Worm (Caenorhabditis elegans): Measurements from ENCODE around the gene B0507.9.

Gene B0507.9

ce11 chrV:8800978-8801559, 35.2 kb upstream of the B0507.9 start, which contains the start of gene magu-2:
Gene magu-2 (minus strand): TSS chrV:8801028.
- TF ChIP-seq nhr-77 (tag; optimal IDR thresholded peaks at IDR 0.05): no peak
- TF ChIP-seq ztf-1 (GFP tag; conservative IDR thresholded peaks at IDR 0.05): no peak
- no peak for TF ChIP-seq mbf-1 (tag; optimal IDR thresholded peaks at IDR 0.05)
- no peak for TF ChIP-seq mab-5 (tag; optimal IDR thresholded peaks at IDR 0.05)
- TF ChIP-seq unc-39 (tag; optimal IDR thresholded peaks at IDR 0.05): no peak
- TF ChIP-seq nhr-6 (tag; optimal IDR thresholded peaks at IDR 0.05): no peak
- TF ChIP-seq nhr-12 (tag; optimal IDR thresholded peaks at IDR 0.05): no peak
- no peak for TF ChIP-seq ztf-4 (tag; optimal IDR thresholded peaks at IDR 0.05)

ce11 chrV:8799293-8799812, 33.5 kb upstream of the B0507.9 start:
- TF ChIP-seq Y55F3AM.14 (GFP tag; optimal IDR thresholded peaks at IDR 0.05) (no peak), sem-4 (tag; optimal IDR thresholded peaks at IDR 0.05) (no peak), sma-3 (GFP tag; optimal IDR thresholded peaks at IDR 0.05) (peak; percentile 17), nhr-11 (tag; optimal IDR thresholded peaks at IDR 0.05) (no peak), blmp-1 (tag; optimal IDR thresholded peaks at IDR 0.05; ENCODE audit: insufficient read depth) (peak; percentile 53), nhr-129 (tag; optimal IDR thresholded peaks at IDR 0.05) (no peak), fos-1 (tag; optimal IDR thresholded peaks at IDR 0.05) (peak; percentile 64), nhr-6 (tag; optimal IDR thresholded peaks at IDR 0.05) (no peak), nhr-21 (tag; optimal IDR thresholded peaks at IDR 0.05) (no peak), mdl-1 (tag; optimal IDR thresholded peaks at IDR 0.05) (no peak), lin-13 (GFP tag; optimal IDR thresholded peaks at IDR 0.05) (no peak), nhr-23 (tag; optimal IDR thresholded peaks at IDR 0.05) (no peak)

DNA sequence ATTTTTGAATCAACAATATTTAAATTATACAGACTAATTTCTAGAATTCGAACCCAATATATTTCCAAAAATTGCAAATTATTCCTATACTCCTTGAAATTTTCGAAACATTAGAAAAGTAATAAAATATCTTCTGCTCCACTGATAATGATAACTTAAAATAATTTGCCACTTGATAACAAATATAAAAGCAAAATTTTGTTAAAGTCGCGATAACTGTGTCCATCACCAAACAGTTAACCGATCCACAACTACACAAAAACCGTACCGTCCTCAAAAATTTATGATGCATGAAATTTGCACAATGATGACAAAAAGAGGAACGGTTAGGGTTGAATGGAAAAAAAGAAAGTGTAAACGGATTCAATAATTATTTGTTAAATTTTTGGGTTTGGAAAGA, 32.6 kb upstream of the B0507.9 start:
- TF ChIP-seq nhr-11 (tag; optimal IDR thresholded peaks at IDR 0.05) (no peak), ceh-16 (tag; optimal IDR thresholded peaks at IDR 0.05) (no peak), unc-55 (GFP tag; optimal IDR thresholded peaks at IDR 0.05) (no peak), ceh-82 (tag; optimal IDR thresholded peaks at IDR 0.05) (no peak), ztf-11 (tag; optimal IDR thresholded peaks at IDR 0.05) (no peak), nhr-10 (tag; optimal IDR thresholded peaks at IDR 0.05) (no peak), nhr-6 (tag; optimal IDR thresholded peaks at IDR 0.05) (no peak), nhr-12 (tag; optimal IDR thresholded peaks at IDR 0.05) (no peak)

DNA sequence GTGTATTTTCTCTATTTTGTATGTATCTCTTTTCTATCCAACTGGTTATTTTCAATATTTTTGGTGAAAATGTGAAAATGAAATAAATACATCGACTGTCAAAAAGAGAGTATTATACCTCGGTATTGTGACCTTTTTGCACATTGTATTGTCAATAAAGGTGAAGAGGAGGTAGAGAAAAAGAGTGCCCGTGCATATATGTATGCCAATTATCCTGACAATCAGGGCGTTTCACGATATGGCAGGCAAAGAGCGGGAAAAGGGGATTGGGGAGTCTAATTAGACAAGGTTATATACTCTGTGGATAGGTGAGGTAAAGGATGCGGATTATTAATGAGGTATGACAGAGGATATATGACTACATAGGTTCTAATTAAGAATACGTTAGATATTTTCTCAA, 31.1 kb upstream of the B0507.9 start:
- peak; percentile 14 for TF ChIP-seq nhr-129 (tag; optimal IDR thresholded peaks at IDR 0.05)
- TF ChIP-seq zag-1 (tag; optimal IDR thresholded peaks at IDR 0.05): no peak
- TF ChIP-seq unc-62 (GFP tag; optimal IDR thresholded peaks at IDR 0.05): no peak

DNA sequence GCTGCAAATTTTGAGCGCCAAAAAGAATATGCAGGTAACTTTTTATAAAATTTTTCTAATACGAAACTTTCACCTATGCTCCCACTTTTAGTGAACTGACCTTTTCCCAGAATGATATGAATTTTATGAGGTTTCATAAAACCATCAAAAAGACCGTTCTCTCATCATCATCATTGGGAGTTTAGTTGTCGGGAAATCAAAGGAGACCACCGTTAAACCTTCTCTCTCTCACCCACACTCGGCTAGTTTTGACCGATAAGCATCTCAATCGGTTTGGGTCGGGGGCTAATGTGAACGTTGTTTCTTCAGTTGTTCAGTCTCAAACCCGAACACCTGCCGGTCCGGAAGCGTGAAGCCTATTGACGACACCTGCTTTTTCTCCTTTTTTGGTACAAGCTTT, 30.4 kb upstream of the B0507.9 start:
- TF ChIP-seq fos-1 (tag; optimal IDR thresholded peaks at IDR 0.05) (peak; percentile 54), nhr-237 (tag; optimal IDR thresholded peaks at IDR 0.05) (no peak), lin-39 (tag; optimal IDR thresholded peaks at IDR 0.05) (no peak), nhr-10 (tag; optimal IDR thresholded peaks at IDR 0.05) (no peak), ama-1 (optimal IDR thresholded peaks at IDR 0.05) (no peak)

DNA sequence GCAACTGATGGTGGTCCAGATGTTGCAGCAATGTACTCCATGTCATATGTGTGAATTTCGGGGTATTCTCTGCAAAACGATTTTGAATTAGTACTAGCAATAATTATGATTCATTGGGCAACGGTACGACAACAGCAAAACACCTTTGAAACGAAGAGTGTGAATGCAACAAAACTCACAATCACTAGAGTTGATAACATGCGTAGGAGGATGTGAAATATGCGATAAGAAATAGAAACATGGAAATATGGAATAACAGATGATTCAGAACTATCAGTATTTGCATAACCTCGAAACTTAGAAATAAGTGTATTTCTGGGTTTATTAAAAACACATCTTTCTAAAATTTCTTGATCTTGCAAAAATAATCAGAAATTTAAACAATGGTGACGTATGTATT, 29.7 kb upstream of the B0507.9 start:
- TF ChIP-seq fos-1 (tag; optimal IDR thresholded peaks at IDR 0.05) (peak; percentile 66), nhr-237 (tag; optimal IDR thresholded peaks at IDR 0.05) (no peak), peb-1 (tag; optimal IDR thresholded peaks at IDR 0.05) (no peak), unc-62 (GFP tag; optimal IDR thresholded peaks at IDR 0.05) (no peak)

DNA sequence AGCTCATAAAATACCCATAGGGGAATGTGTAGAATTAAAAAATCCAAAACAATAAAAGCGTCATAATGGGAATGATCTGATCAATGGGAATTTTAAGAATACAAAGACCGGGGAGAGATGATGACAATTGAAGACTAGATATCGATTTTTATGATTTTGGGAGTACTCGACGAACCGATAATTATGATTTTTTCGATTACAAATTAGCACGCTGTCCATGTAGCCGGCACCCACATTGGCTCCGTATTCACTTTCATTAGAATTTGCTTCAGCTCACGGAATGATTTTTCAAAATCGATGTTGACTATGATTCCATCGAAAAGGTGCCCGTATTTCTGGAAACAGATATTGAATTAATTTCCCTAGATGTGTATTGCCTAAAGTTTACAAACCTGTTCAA, 27.0 kb upstream of the B0507.9 start:
- TF ChIP-seq nhr-129 (tag; optimal IDR thresholded peaks at IDR 0.05): no peak
- TF ChIP-seq sma-9 (GFP tag; optimal IDR thresholded peaks at IDR 0.05): no peak
- no peak for TF ChIP-seq sma-9 (tag; optimal IDR thresholded peaks at IDR 0.05)
- TF ChIP-seq egl-27 (tag; optimal IDR thresholded peaks at IDR 0.05): no peak
- no peak for TF ChIP-seq lin-13 (GFP tag; optimal IDR thresholded peaks at IDR 0.05)
- no peak for TF ChIP-seq ztf-11 (tag; optimal IDR thresholded peaks at IDR 0.05)
- TF ChIP-seq ama-1 (optimal IDR thresholded peaks at IDR 0.05): no peak
- no peak for TF ChIP-seq dmd-4 (tag; optimal IDR thresholded peaks at IDR 0.05)
- TF ChIP-seq fos-1 (tag; optimal IDR thresholded peaks at IDR 0.05): no peak
- no peak for TF ChIP-seq mdl-1 (tag; optimal IDR thresholded peaks at IDR 0.05)
- TF ChIP-seq nhr-237 (tag; optimal IDR thresholded peaks at IDR 0.05): no peak
- TF ChIP-seq nhr-77 (tag; optimal IDR thresholded peaks at IDR 0.05): no peak
- no peak for TF ChIP-seq nhr-12 (tag; optimal IDR thresholded peaks at IDR 0.05)
- no peak for TF ChIP-seq snpc-4 (tag; optimal IDR thresholded peaks at IDR 0.05)
- no peak for TF ChIP-seq mab-5 (tag; optimal IDR thresholded peaks at IDR 0.05)
- no peak for TF ChIP-seq ceh-82 (tag; optimal IDR thresholded peaks at IDR 0.05)
- TF ChIP-seq nhr-10 (tag; optimal IDR thresholded peaks at IDR 0.05): no peak
- TF ChIP-seq unc-62 (GFP tag; optimal IDR thresholded peaks at IDR 0.05): no peak

All from whole organism, L2 larva.